Fruit fly (Drosophila melanogaster) whole organism, embryonic: ENCODE measurements around the gene pod1.

ENCODE experiments used
- Awh ChIP-seq: fragments of 200-800 bp; sonication (Bioruptor generic); IDR thresholded peaks from 2 replicates; pipeline ENCODE4, ENCODE4 v1.3.6; 2022; ENCODE audit warnings: missing biosample characterization, missing genetic modification characterization
- CG11696 ChIP-seq: fragments of 200-800 bp; sonication (Bioruptor generic); IDR thresholded peaks from 2 replicates; pipeline ENCODE4 v1.3.6; 2022; ENCODE audit warnings: missing biosample characterization, missing genetic modification characterization
- CG12236 ChIP-seq: fragments of 200-800 bp; sonication (Bioruptor generic); optimal IDR thresholded peaks from 2 replicates; lab custom pipeline; 2016; ENCODE audit warnings: missing biosample characterization, missing genetic modification characterization
- CG13123 ChIP-seq: fragments of 200-800 bp; sonication (Bioruptor generic); optimal IDR thresholded peaks from 2 replicates; lab custom pipeline; 2016; ENCODE audit warnings: missing biosample characterization, missing genetic modification characterization
- CG14441 ChIP-seq: fragments of 200-800 bp; sonication (Bioruptor generic); IDR thresholded peaks from 2 replicates; pipeline ENCODE4 v1.3.6; 2022; ENCODE audit warnings: missing biosample characterization, missing genetic modification characterization
- CG1529 ChIP-seq: fragments of 200-800 bp; sonication (Bioruptor generic); optimal IDR thresholded peaks from 3 replicates; lab custom pipeline; 2018; ENCODE audit warnings: missing biosample characterization, missing genetic modification characterization
- CG1602 ChIP-seq: fragments of 200-800 bp; sonication (Bioruptor generic); optimal IDR thresholded peaks from 3 replicates; lab custom pipeline; 2016; ENCODE audit warnings: missing biosample characterization, missing genetic modification characterization
- CG17385 ChIP-seq: fragments of 200-800 bp; sonication (Bioruptor generic); optimal IDR thresholded peaks from 3 replicates; lab custom pipeline; 2018; ENCODE audit warnings: missing biosample characterization, mild to moderate bottlenecking, missing genetic modification characterization
- CG2116 ChIP-seq: fragments of 200-800 bp; sonication (Bioruptor generic); optimal IDR thresholded peaks from 3 replicates; lab custom pipeline; 2018; ENCODE audit warnings: missing biosample characterization, mild to moderate bottlenecking, missing genetic modification characterization
- CG2678 ChIP-seq: fragments of 200-800 bp; sonication (Bioruptor generic); optimal IDR thresholded peaks from 3 replicates; lab custom pipeline; 2019; ENCODE audit warnings: missing biosample characterization, mild to moderate bottlenecking, missing genetic modification characterization, moderate library complexity
- CG3847 ChIP-seq: fragments of 200-800 bp; sonication (Bioruptor generic); IDR thresholded peaks from 2 replicates; pipeline ENCODE4 v1.3.6; 2022; ENCODE audit warnings: missing biosample characterization, missing genetic modification characterization
- CG43689 ChIP-seq: fragments of 200-800 bp; sonication (Bioruptor generic); IDR thresholded peaks from 2 replicates; pipeline ENCODE4 v1.3.6; 2022; ENCODE audit warnings: missing biosample characterization, missing genetic modification characterization
- CG4730 ChIP-seq: fragments of 200-800 bp; sonication (Bioruptor generic); IDR thresholded peaks from 2 replicates; pipeline ENCODE4 v1.3.6; 2022; ENCODE audit warnings: missing biosample characterization, missing genetic modification characterization
- CG5245 ChIP-seq: fragments of 200-800 bp; sonication (Bioruptor generic); optimal IDR thresholded peaks from 3 replicates; lab custom pipeline; 2016; ENCODE audit warnings: missing biosample characterization, missing genetic modification characterization
- CG6654 ChIP-seq: fragments of 200-800 bp; sonication (Bioruptor generic); optimal IDR thresholded peaks from 2 replicates; lab custom pipeline; 2017; ENCODE audit warnings: missing biosample characterization, mild to moderate bottlenecking, missing genetic modification characterization
- CG6791 ChIP-seq: fragments of 200-800 bp; sonication (Bioruptor generic); IDR thresholded peaks from 3 replicates; pipeline ENCODE4 v1.3.6; 2022; ENCODE audit warnings: missing biosample characterization, missing genetic modification characterization; ENCODE audit not compliant: partially characterized antibody
- CG6813 ChIP-seq: fragments of 200-800 bp; sonication (Bioruptor generic); optimal IDR thresholded peaks from 2 replicates; lab custom pipeline; 2017; ENCODE audit warnings: missing biosample characterization, missing genetic modification characterization, mild to moderate bottlenecking, moderate library complexity, missing genetic modification reagents
- CG8290 ChIP-seq, 3 experiments: fragments of 200-800 bp; sonication (Bioruptor generic); optimal IDR thresholded peaks; 2 replicates each; lab custom pipeline; 2016 to 2019; ENCODE audit warnings: missing biosample characterization in 3 of 3, missing genetic modification characterization in 3 of 3, mild to moderate bottlenecking in 2 of 3, moderate library complexity in 1 of 3
- CG9215 ChIP-seq: fragments of 200-800 bp; sonication (Bioruptor generic); IDR thresholded peaks from 2 replicates; pipeline ENCODE4 v1.3.6; 2022; ENCODE audit warnings: missing biosample characterization, missing genetic modification characterization
- CG9932 ChIP-seq: fragments of 200-800 bp; sonication (Bioruptor generic); IDR thresholded peaks from 2 replicates; pipeline ENCODE4 v1.3.6; 2022; ENCODE audit warnings: missing biosample characterization, missing genetic modification characterization
- Dbx ChIP-seq: fragments of 200-800 bp; sonication (Bioruptor generic); IDR thresholded peaks from 3 replicates; pipeline ENCODE4 v1.3.6; 2022; ENCODE audit warnings: missing biosample characterization, missing genetic modification characterization
- Fer3 ChIP-seq: fragments of 200-800 bp; sonication (Bioruptor generic); optimal IDR thresholded peaks from 2 replicates; lab custom pipeline; 2018; ENCODE audit warnings: missing biosample characterization, mild to moderate bottlenecking, missing genetic modification characterization, moderate library complexity
- H15 ChIP-seq: fragments of 200-800 bp; sonication (Bioruptor generic); IDR thresholded peaks from 3 replicates; pipeline ENCODE4 v1.3.6; 2022; ENCODE audit warnings: missing biosample characterization, missing genetic modification characterization
- Hey ChIP-seq: fragments of 200-800 bp; sonication (Bioruptor generic); optimal IDR thresholded peaks from 3 replicates; lab custom pipeline; 2018; ENCODE audit warnings: missing biosample characterization, mild to moderate bottlenecking, missing genetic modification characterization
- HmgZ ChIP-seq: fragments of 200-800 bp; sonication (Bioruptor generic); optimal IDR thresholded peaks from 2 replicates; lab custom pipeline; 2018; ENCODE audit warnings: missing biosample characterization, mild to moderate bottlenecking, missing genetic modification characterization
- Hr3 ChIP-seq: fragments of 200-800 bp; sonication (Bioruptor generic); optimal IDR thresholded peaks from 3 replicates; lab custom pipeline; 2016; ENCODE audit warnings: missing biosample characterization, missing genetic modification characterization
- Opbp ChIP-seq: fragments of 200-800 bp; sonication (Bioruptor generic); IDR thresholded peaks from 3 replicates; pipeline ENCODE4 v1.3.6; 2022; ENCODE audit warnings: missing biosample characterization, missing genetic modification characterization; ENCODE audit not compliant: partially characterized antibody
- Taf1 ChIP-seq: fragments of 200-800 bp; sonication (Bioruptor generic); IDR thresholded peaks from 2 replicates; pipeline ENCODE4 v1.3.6; 2022; ENCODE audit warnings: missing biosample characterization, missing genetic modification characterization
- ara ChIP-seq: fragments of 200-800 bp; sonication (Bioruptor generic); IDR thresholded peaks from 2 replicates; pipeline ENCODE4 v1.3.6; 2022; ENCODE audit warnings: missing biosample characterization, missing genetic modification characterization
- bsh ChIP-seq, 2 experiments: fragments of 200-800 bp; sonication (Bioruptor generic); optimal IDR thresholded peaks; 2 replicates each; lab custom pipeline; 2017 to 2018; ENCODE audit warnings: mild to moderate bottlenecking in 2 of 2, missing biosample characterization in 2 of 2, missing genetic modification characterization in 2 of 2, moderate library complexity in 1 of 2
- ci ChIP-seq: fragments of 200-800 bp; sonication (Bioruptor generic); IDR thresholded peaks from 3 replicates; pipeline ENCODE4 v1.3.6; 2022; ENCODE audit warnings: missing biosample characterization, missing genetic modification characterization
- dati ChIP-seq: fragments of 200-800 bp; sonication (Bioruptor generic); IDR thresholded peaks from 2 replicates; pipeline ENCODE4 v1.3.6; 2022; ENCODE audit warnings: missing biosample characterization, missing genetic modification characterization
- dmrt11E ChIP-seq: fragments of 200-800 bp; sonication (Bioruptor generic); optimal IDR thresholded peaks from 3 replicates; lab custom pipeline; 2018; ENCODE audit warnings: missing biosample characterization, mild to moderate bottlenecking, missing genetic modification characterization, moderate library complexity
- fd96Cb ChIP-seq: fragments of 200-800 bp; sonication (Bioruptor generic); optimal IDR thresholded peaks from 2 replicates; lab custom pipeline; 2018; ENCODE audit warnings: missing biosample characterization, mild to moderate bottlenecking, missing genetic modification characterization, moderate library complexity
- ind ChIP-seq: fragments of 200-800 bp; sonication (Bioruptor generic); optimal IDR thresholded peaks from 3 replicates; lab custom pipeline; 2016; ENCODE audit warnings: missing biosample characterization, missing genetic modification characterization
- insv ChIP-seq, 2 experiments: fragments of 200-800 bp; sonication (Bioruptor generic); optimal IDR thresholded peaks; 3 replicates each; lab custom pipeline; 2016 to 2018; ENCODE audit warnings: missing biosample characterization in 2 of 2, missing genetic modification characterization in 2 of 2
- kni ChIP-seq: fragments of 200-800 bp; sonication (Bioruptor generic); optimal IDR thresholded peaks from 3 replicates; lab custom pipeline; 2017; ENCODE audit warnings: mild to moderate bottlenecking, missing biosample characterization, missing genetic modification reagents, missing genetic modification characterization
- lab ChIP-seq: fragments of 200-800 bp; sonication (Bioruptor generic); optimal IDR thresholded peaks from 3 replicates; lab custom pipeline; 2017; ENCODE audit warnings: missing biosample characterization, missing genetic modification characterization, mild to moderate bottlenecking, moderate library complexity, missing genetic modification reagents
- mam ChIP-seq: fragments of 200-800 bp; sonication (Bioruptor generic); optimal IDR thresholded peaks from 3 replicates; lab custom pipeline; 2016; ENCODE audit warnings: missing biosample characterization, missing genetic modification characterization
- mirr ChIP-seq: fragments of 200-800 bp; sonication (Bioruptor generic); optimal IDR thresholded peaks from 3 replicates; lab custom pipeline; 2018; ENCODE audit warnings: missing biosample characterization, mild to moderate bottlenecking, missing genetic modification characterization
- ranshi ChIP-seq: fragments of 200-800 bp; sonication (Bioruptor generic); IDR thresholded peaks from 2 replicates; pipeline ENCODE4 v1.3.6; 2022; ENCODE audit warnings: missing biosample characterization, missing genetic modification characterization
- sd ChIP-seq: fragments of 200-800 bp; sonication (Bioruptor generic); optimal IDR thresholded peaks from 3 replicates; lab custom pipeline; 2018; ENCODE audit warnings: missing biosample characterization, mild to moderate bottlenecking, missing genetic modification characterization, moderate library complexity
- sens ChIP-seq: fragments of 200-800 bp; sonication (Bioruptor generic); peaks from one replicate; lab custom pipeline; 2016; ENCODE audit warnings: missing biosample characterization, missing genetic modification characterization
- stc ChIP-seq: fragments of 200-800 bp; sonication (Bioruptor generic); IDR thresholded peaks from 2 replicates; pipeline ENCODE4 v1.3.6; 2022; ENCODE audit warnings: missing biosample characterization, missing genetic modification characterization
- tgo ChIP-seq: fragments of 200-800 bp; sonication (Bioruptor generic); IDR thresholded peaks from 3 replicates; pipeline ENCODE4 v1.3.6; 2022; ENCODE audit warnings: missing biosample characterization, missing genetic modification characterization
- ttk ChIP-seq: fragments of 200-800 bp; sonication (Bioruptor generic); IDR thresholded peaks from 2 replicates; pipeline ENCODE4 v2.1.2; 2022; ENCODE audit warnings: missing biosample characterization, missing genetic modification characterization
- unpg ChIP-seq: fragments of 200-800 bp; sonication (Bioruptor generic); optimal IDR thresholded peaks from 3 replicates; lab custom pipeline; 2018; ENCODE audit warnings: missing biosample characterization, mild to moderate bottlenecking, missing genetic modification characterization, moderate library complexity
- wek ChIP-seq: fragments of 200-800 bp; sonication (Bioruptor generic); optimal IDR thresholded peaks from 3 replicates; lab custom pipeline; 2018; ENCODE audit warnings: missing biosample characterization, mild to moderate bottlenecking, missing genetic modification characterization, moderate library complexity
- zen2 ChIP-seq: fragments of 200-800 bp; sonication (Bioruptor generic); IDR thresholded peaks from 3 replicates; pipeline ENCODE4 v1.3.6; 2022; ENCODE audit warnings: missing biosample characterization, missing genetic modification characterization; ENCODE audit not compliant: partially characterized antibody

pod1 gene

DNA sequence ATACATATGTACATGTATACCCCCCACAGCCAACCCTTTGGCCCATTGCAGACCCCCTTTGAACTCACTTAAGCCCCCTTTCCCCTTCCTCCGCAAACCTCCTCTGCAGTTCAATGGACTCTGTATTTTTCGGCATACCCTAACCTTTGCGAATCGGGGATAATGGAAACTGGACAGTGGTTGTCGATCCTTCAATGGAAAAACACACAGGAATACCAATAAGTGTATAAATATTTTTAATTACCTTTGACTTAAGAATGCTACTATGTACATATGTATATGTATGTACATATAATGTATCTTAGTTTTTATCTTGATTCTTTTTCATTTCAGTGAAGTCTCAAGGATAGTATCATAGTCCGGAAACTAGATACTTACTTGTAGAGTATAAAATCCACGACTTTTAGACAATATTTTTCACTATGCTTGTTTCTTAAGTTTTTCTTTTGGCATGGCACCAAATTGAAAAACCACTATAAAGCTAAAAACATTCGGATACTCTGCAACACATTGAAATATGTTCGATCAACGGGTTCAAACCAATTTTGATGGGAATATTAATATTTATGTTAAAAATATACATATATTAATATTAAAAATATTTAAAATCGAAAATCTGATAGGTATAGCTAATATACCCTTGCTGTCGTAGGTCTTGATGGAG lies 53.0 kb downstream of the pod1 start (continued):
- TF ChIP-seq stc (GFP tag; lab: Robert Waterston, UW) (peak; percentile 78), CG6654 (GFP tag; lab: Kevin White, UChicago) (peak; percentile 18), dati (GFP tag; lab: Robert Waterston, UW) (0 out of 2 replicates have a peak, but pooled peaks have one; percentile 4), ind (GFP tag; lab: Kevin White, UChicago) (peak; percentile 65), CG9215 (GFP tag; lab: Robert Waterston, UW) (peak; percentile 47; the same call in 1 of the 2 replicates), CG8290 (GFP tag; optimal IDR thresholded peaks at IDR 0.05; lab: Kevin White, UChicago) (no peak), CG8290 (tag; optimal IDR thresholded peaks at IDR 0.05; lab: Kevin White, UChicago) (peak in 1 of 2 experiments; percentile 48), CG12236 (GFP tag; lab: Kevin White, UChicago) (no peak), ttk (GFP tag; lab: Robert Waterston, UW) (peak; percentile 73), insv (GFP tag; optimal IDR thresholded peaks at IDR 0.05; lab: Kevin White, UChicago) (no peak), ara (GFP tag; lab: Robert Waterston, UW) (peak; percentile 61; the same call in 1 of the 2 replicates), CG13123 (GFP tag; lab: Kevin White, UChicago) (no peak), CG5245 (GFP tag; lab: Kevin White, UChicago) (peak; percentile 30), dmrt11E (tag; lab: Kevin White, UChicago) (peak; percentile 34), Opbp (GFP tag; lab: Robert Waterston, UW) (no peak), sens (GFP tag; lab: Kevin White, UChicago) (peak; percentile 19), CG43689 (no peak; the same call in 1 of the 2 replicates), CG1529 (GFP tag; lab: Kevin White, UChicago) (peak; percentile 33), fd96Cb (tag; lab: Kevin White, UChicago) (peak; percentile 74), CG2678 (tag; lab: Kevin White, UChicago) (peak; percentile 85), mam (GFP tag; lab: Kevin White, UChicago) (no peak), CG6813 (GFP tag; lab: Kevin White, UChicago) (peak; percentile 76), HmgZ (tag; lab: Kevin White, UChicago) (peak; percentile 45), CG11696 (GFP tag; lab: Robert Waterston, UW) (0 out of 2 replicates have a peak, but pooled peaks have one; percentile 44), tgo (GFP tag; lab: Robert Waterston, UW) (peak; percentile 85), CG6791 (no peak), sd (peak; percentile 18), H15 (GFP tag; lab: Robert Waterston, UW) (peak; percentile 68; the same call in 2 of the 3 replicates), wek (GFP tag; lab: Kevin White, UChicago) (no peak), zen2 (GFP tag; lab: Robert Waterston, UW) (no peak), kni (no peak), unpg (GFP tag; lab: Kevin White, UChicago) (peak; percentile 81), Hey (tag; lab: Kevin White, UChicago) (no peak), Taf1 (GFP tag; lab: Robert Waterston, UW) (peak; percentile 61), Hr3 (peak; percentile 51), ci (peak; percentile 79), CG17385 (GFP tag; lab: Kevin White, UChicago) (peak; percentile 76), CG2116 (peak; percentile 7), bsh (GFP tag; optimal IDR thresholded peaks at IDR 0.05; lab: Kevin White, UChicago) (peak in 1 of 2 experiments; percentile 78), CG4730 (GFP tag; lab: Robert Waterston, UW) (peak; percentile 69), mirr (GFP tag; lab: Kevin White, UChicago) (no peak), ranshi (GFP tag; lab: Robert Waterston, UW) (peak; percentile 71), CG14441 (GFP tag; lab: Robert Waterston, UW) (peak; percentile 75), CG9932 (GFP tag; lab: Robert Waterston, UW) (peak; percentile 67), lab (GFP tag; lab: Kevin White, UChicago) (peak; percentile 82), Awh (GFP tag; lab: Robert Waterston, UW) (peak; percentile 66; the same call in 1 of the 2 replicates), Fer3 (tag; lab: Kevin White, UChicago) (peak; percentile 79), CG1602 (GFP tag; lab: Kevin White, UChicago) (peak; percentile 43), Dbx (GFP tag; lab: Robert Waterston, UW) (peak; percentile 49; the same call in 1 of the 3 replicates), CG3847 (GFP tag; lab: Robert Waterston, UW) (peak; percentile 63)
